Worm (Caenorhabditis elegans) whole organism, L4 larva: Measurements from ENCODE around the gene Y41D4B.6.

Experiments
- F10B5.3 ChIP-seq: sonication (generic microtip); optimal IDR thresholded peaks from 2 replicates; lab custom pipeline; 2016; ENCODE audit warnings: mild to moderate bottlenecking, missing genetic modification characterization, missing compliant biosample characterization
- F37D6.2 ChIP-seq: sonication (generic microtip); optimal IDR thresholded peaks from 2 replicates; lab custom pipeline; 2016; ENCODE audit warnings: mild to moderate bottlenecking, missing genetic modification characterization, missing compliant biosample characterization
- F49E8.2 ChIP-seq: sonication (generic microtip); optimal IDR thresholded peaks from 2 replicates; lab custom pipeline; 2016; ENCODE audit warnings: missing compliant biosample characterization, mild to moderate bottlenecking, missing genetic modification characterization, borderline replicate concordance
- R02D3.7 ChIP-seq: fragments of 150-350 bp; sonication (generic microtip); optimal IDR thresholded peaks from 3 replicates; lab custom pipeline; 2014; ENCODE audit warnings: missing biosample characterization, missing genetic modification characterization
- Y48G9A.11 ChIP-seq: fragments of 200-800 bp; sonication (Bioruptor generic); IDR thresholded peaks from 2 replicates; pipeline ENCODE4 v1.3.6; 2022; ENCODE audit warnings: missing genetic modification reagents, missing genetic modification characterization, missing compliant biosample characterization
- ZK337.2 ChIP-seq: fragments of 200-800 bp; sonication (Bioruptor generic); IDR thresholded peaks from 2 replicates; pipeline ENCODE4 v1.3.6; 2022; ENCODE audit warnings: missing genetic modification reagents, missing genetic modification characterization, missing compliant biosample characterization
- ama-1 ChIP-seq: fragments of 150-350 bp; optimal IDR thresholded peaks from 2 replicates; lab custom pipeline; 2014; ENCODE audit warnings: inconsistent platforms, mixed read lengths
- ceh-20 ChIP-seq: fragments of 200-800 bp; sonication (Bioruptor generic); IDR thresholded peaks from 2 replicates; pipeline ENCODE4 v1.3.6; 2022; ENCODE audit warnings: missing genetic modification reagents, missing genetic modification characterization, missing compliant biosample characterization
- ceh-44 ChIP-seq: fragments of 200-800 bp; sonication (Bioruptor generic); IDR thresholded peaks from 2 replicates; pipeline ENCODE4 v1.3.6; 2022; ENCODE audit warnings: missing genetic modification reagents, missing genetic modification characterization, missing compliant biosample characterization
- ceh-62 ChIP-seq: sonication (generic microtip); optimal IDR thresholded peaks from 2 replicates; lab custom pipeline; 2017; ENCODE audit warnings: missing biosample characterization, missing genetic modification characterization
- daf-16 ChIP-seq, 3 experiments: sonication (generic microtip); optimal IDR thresholded peaks; 2 replicates each; lab custom pipeline; 2016 to 2017; ENCODE audit warnings: missing genetic modification characterization in 3 of 3, missing genetic modification reagents in 3 of 3, mild to moderate bottlenecking in 2 of 3, missing compliant biosample characterization in 2 of 3, missing biosample characterization in 1 of 3, moderate library complexity in 1 of 3
- daf-19 ChIP-seq: fragments of 200-800 bp; sonication (Bioruptor generic); conservative IDR thresholded peaks from 2 replicates; pipeline ENCODE4 v1.3.6; 2022; ENCODE audit warnings: missing genetic modification characterization, missing compliant biosample characterization
- daf-8 ChIP-seq: fragments of 200-800 bp; sonication (Bioruptor generic); IDR thresholded peaks from 2 replicates; pipeline ENCODE4 v1.3.6; 2022; ENCODE audit warnings: missing genetic modification characterization, missing compliant biosample characterization
- dmd-8 ChIP-seq: fragments of 200-800 bp; sonication (Bioruptor generic); IDR thresholded peaks from 2 replicates; pipeline ENCODE4 v1.3.6; 2022; ENCODE audit warnings: missing genetic modification characterization, missing compliant biosample characterization
- gei-8 ChIP-seq: fragments of 200-800 bp; sonication (Bioruptor generic); optimal IDR thresholded peaks from 2 replicates; lab custom pipeline; 2018; ENCODE audit warnings: mild to moderate bottlenecking, missing genetic modification characterization, missing compliant biosample characterization
- hlh-11 ChIP-seq: fragments of 200-800 bp; sonication (Bioruptor generic); optimal IDR thresholded peaks from 2 replicates; lab custom pipeline; 2018; ENCODE audit warnings: mild to moderate bottlenecking, missing genetic modification characterization, missing compliant biosample characterization
- lin-1 ChIP-seq: fragments of 200-800 bp; sonication (Bioruptor generic); IDR thresholded peaks from 2 replicates; pipeline ENCODE4 v1.3.6; 2022; ENCODE audit warnings: missing genetic modification reagents, missing genetic modification characterization, missing compliant biosample characterization
- lsy-2 ChIP-seq, 2 experiments: fragments of 150-350 bp in 1 of 2; sonication (generic microtip) in 1 of 2; optimal IDR thresholded peaks; 2 replicates each; lab custom pipeline; 2014 to 2017; ENCODE audit warnings: missing biosample characterization in 2 of 2, missing genetic modification characterization in 2 of 2
- mdl-1 ChIP-seq, 2 experiments: fragments of 150-350 bp in 1 of 2; sonication (generic microtip) in 1 of 2; optimal IDR thresholded peaks; 2 replicates each; lab custom pipeline; 2014 to 2017; ENCODE audit warnings: missing biosample characterization in 2 of 2, missing genetic modification characterization in 2 of 2
- mdt-29 ChIP-seq: fragments of 200-800 bp; sonication (Bioruptor generic); IDR thresholded peaks from 2 replicates; pipeline ENCODE4 v1.3.6; 2022; ENCODE audit warnings: missing genetic modification reagents, missing genetic modification characterization, missing compliant biosample characterization
- mxl-2 ChIP-seq: fragments of 200-800 bp; sonication (Bioruptor generic); conservative IDR thresholded peaks from 2 replicates; pipeline ENCODE4 v1.3.6; 2022; ENCODE audit warnings: missing genetic modification reagents, missing genetic modification characterization, missing compliant biosample characterization
- nhr-111 ChIP-seq: fragments of 200-800 bp; sonication (Bioruptor generic); optimal IDR thresholded peaks from 2 replicates; lab custom pipeline; 2018; ENCODE audit warnings: mild to moderate bottlenecking, missing genetic modification characterization, missing compliant biosample characterization
- nhr-48 ChIP-seq: sonication (generic microtip); optimal IDR thresholded peaks from 2 replicates; lab custom pipeline; 2016; ENCODE audit warnings: mild to moderate bottlenecking, missing genetic modification characterization, missing compliant biosample characterization
- pha-4 ChIP-seq, 2 experiments: fragments of 150-350 bp in 1 of 2; fragments of 200-800 bp in 1 of 2; sonication (Bioruptor generic) in 1 of 2; IDR thresholded peaks in 1 of 2; optimal IDR thresholded peaks in 1 of 2; 2 replicates each; pipeline versions ENCODE4 v1.3.6 to Lab custom; 2014 to 2022; ENCODE audit warnings: missing genetic modification characterization in 2 of 2, missing genetic modification reagents in 2 of 2, missing biosample characterization in 1 of 2, missing compliant biosample characterization in 1 of 2
- php-3 ChIP-seq: fragments of 200-800 bp; sonication (Bioruptor generic); IDR thresholded peaks from 2 replicates; pipeline ENCODE4 v1.3.6; 2022; ENCODE audit warnings: missing genetic modification reagents, missing genetic modification characterization, missing compliant biosample characterization
- pqm-1 ChIP-seq: sonication (generic microtip); optimal IDR thresholded peaks from 2 replicates; lab custom pipeline; 2017; ENCODE audit warnings: missing biosample characterization, missing genetic modification characterization
- sdz-12 ChIP-seq: fragments of 200-800 bp; sonication (Bioruptor generic); optimal IDR thresholded peaks from 2 replicates; lab custom pipeline; 2018; ENCODE audit warnings: mild to moderate bottlenecking, missing genetic modification characterization, missing compliant biosample characterization
- set-16 ChIP-seq: fragments of 200-800 bp; sonication (Bioruptor generic); IDR thresholded peaks from 2 replicates; pipeline ENCODE4 v1.3.6; 2022; ENCODE audit warnings: missing genetic modification reagents, missing genetic modification characterization, missing compliant biosample characterization
- unc-130 ChIP-seq: sonication (generic microtip); optimal IDR thresholded peaks from 2 replicates; lab custom pipeline; 2016; ENCODE audit warnings: missing genetic modification reagents, missing genetic modification characterization, missing compliant biosample characterization
- unc-62 ChIP-seq, 3 experiments: fragments of 150-350 bp in 1 of 3; sonication (generic microtip); optimal IDR thresholded peaks in 2 of 3; peaks in 1 of 3; 1 replicate in 1 of 3; 2 replicates in 2 of 3; lab custom pipeline; 2014 to 2017; ENCODE audit warnings: missing biosample characterization in 3 of 3, missing genetic modification characterization in 3 of 3, missing genetic modification reagents in 3 of 3, missing genotype in 1 of 3
- vab-7 ChIP-seq: fragments of 200-800 bp; sonication (Bioruptor generic); IDR thresholded peaks from 2 replicates; pipeline ENCODE4 v1.3.6; 2022; ENCODE audit warnings: missing genetic modification reagents, missing genetic modification characterization, missing compliant biosample characterization
- zip-2 ChIP-seq: fragments of 150-350 bp; optimal IDR thresholded peaks from 2 replicates; lab custom pipeline; 2014; ENCODE audit warnings: missing biosample characterization, missing genetic modification characterization

The Y41D4B.6 gene

ce11 chrIV:1628281-1628680, 5.3 kb upstream of the Y41D4B.6 start (continued):
- TF ChIP-seq daf-19 (GFP tag; lab: Robert Waterston, UW) (no peak), ceh-62 (no peak)

ce11 chrIV:1628730-1629129, 4.8 kb upstream of the Y41D4B.6 start:
- TF ChIP-seq daf-19 (GFP tag; lab: Robert Waterston, UW) (no peak), Y48G9A.11 (GFP tag; lab: Robert Waterston, UW) (0 out of 2 replicates have a peak, but pooled peaks have one; percentile 16), dmd-8 (GFP tag; lab: Robert Waterston, UW) (no peak), unc-62 (GFP tag; optimal IDR thresholded peaks at IDR 0.05 in 1 of 2; lab: Kevin White, UChicago) (no peak), unc-62 (tag; optimal IDR thresholded peaks at IDR 0.05; lab: Kevin White, UChicago) (no peak), R02D3.7 (no peak), set-16 (GFP tag; lab: Robert Waterston, UW) (peak; percentile 61), mdt-29 (GFP tag; lab: Robert Waterston, UW) (no peak)

DNA sequence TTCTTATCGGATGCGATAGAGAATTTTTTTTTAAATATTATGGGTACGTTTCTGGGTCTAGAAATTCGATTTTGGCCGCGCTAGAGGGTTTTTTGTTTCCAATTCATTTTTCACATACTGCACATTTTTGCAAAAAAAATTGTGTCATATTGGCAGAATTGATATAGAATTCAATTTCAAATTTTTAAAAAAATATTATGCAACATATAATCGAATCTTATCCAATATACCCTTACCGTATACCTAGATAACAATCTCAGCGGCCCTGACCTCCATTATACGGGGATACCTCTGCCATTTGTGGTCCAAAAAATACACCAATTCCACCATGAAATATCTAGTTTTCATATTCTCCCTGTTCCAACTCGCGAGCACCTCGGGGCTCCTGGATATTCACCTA, 1.9 kb upstream of the Y41D4B.6 start, which contains the start of gene cpg-24:
Gene cpg-24, plus strand, starts transcription at position 301 of the 400 bp plus-strand sequence.
- TF ChIP-seq ZK337.2 (GFP tag; lab: Robert Waterston, UW), result no peak
- no peak for TF ChIP-seq lin-1 (GFP tag; lab: Robert Waterston, UW)
- no peak for TF ChIP-seq mxl-2 (GFP tag; lab: Robert Waterston, UW)
- TF ChIP-seq lsy-2 (tag; optimal IDR thresholded peaks at IDR 0.05; lab: Kevin White, UChicago), result no peak
- no peak for TF ChIP-seq zip-2 (tag; lab: Kevin White, UChicago)
- no peak for TF ChIP-seq ceh-20 (GFP tag; lab: Robert Waterston, UW)
- TF ChIP-seq F37D6.2 (tag; lab: Kevin White, UChicago), result no peak
- TF ChIP-seq hlh-11 (tag; lab: Kevin White, UChicago), result no peak
- TF ChIP-seq F49E8.2, result no peak
- no peak for TF ChIP-seq daf-8
- TF ChIP-seq nhr-48 (tag; lab: Kevin White, UChicago), result no peak
- TF ChIP-seq ceh-44 (GFP tag; lab: Robert Waterston, UW), result no peak
- TF ChIP-seq R02D3.7, result no peak
- TF ChIP-seq, all 104 proteins: peak for 0

DNA sequence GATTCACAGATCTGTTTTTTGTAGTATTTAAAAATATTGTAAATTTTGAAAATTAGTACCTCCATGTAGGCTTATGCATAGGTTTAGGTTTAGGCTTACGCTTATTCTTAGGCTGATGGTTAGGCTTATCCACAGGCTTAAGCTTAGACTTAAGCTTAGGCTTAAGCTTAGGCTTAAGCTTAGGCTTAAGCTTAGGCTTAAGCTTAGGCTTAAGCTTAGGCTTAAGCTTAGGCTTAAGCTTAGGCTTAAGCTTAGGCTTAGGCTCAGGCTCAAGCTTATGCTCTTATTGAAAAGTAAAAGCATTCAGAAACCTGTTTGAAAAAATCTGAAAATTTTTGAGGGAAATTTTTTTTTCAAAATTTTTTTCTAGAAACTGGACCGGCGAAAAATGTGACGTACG, 952 bp upstream of the Y41D4B.6 start:
- TF ChIP-seq php-3 (GFP tag; lab: Robert Waterston, UW) (no peak), pqm-1 (tag; lab: Kevin White, UChicago) (no peak), F10B5.3 (tag; lab: Kevin White, UChicago) (no peak), sdz-12 (GFP tag; lab: Kevin White, UChicago) (no peak)

ce11 chrIV:1637333-1637732, 3.8 kb downstream of the Y41D4B.6 start:
- no peak for TF ChIP-seq nhr-111 (GFP tag; lab: Kevin White, UChicago)
- TF ChIP-seq pha-4 (GFP tag; IDR thresholded peaks at IDR 0.05; lab: Robert Waterston, UW), result peak; percentile 16; the same call in 1 of the 2 replicates
- no peak for TF ChIP-seq pha-4 (tag; optimal IDR thresholded peaks at IDR 0.05; lab: Kevin White, UChicago)
- TF ChIP-seq ama-1 (lab: Kevin White, UChicago), result peak; percentile 13
- no peak for TF ChIP-seq unc-130 (GFP tag; lab: Kevin White, UChicago)
- TF ChIP-seq mdl-1 (tag; optimal IDR thresholded peaks at IDR 0.05; lab: Kevin White, UChicago), result no peak
- no peak for TF ChIP-seq daf-16 (GFP tag; optimal IDR thresholded peaks at IDR 0.05; lab: Kevin White, UChicago)
- TF ChIP-seq daf-16 (tag; optimal IDR thresholded peaks at IDR 0.05; lab: Kevin White, UChicago), result peak; percentile 4
- peak in 1 of 2 experiments; percentile 36 for TF ChIP-seq unc-62 (GFP tag; optimal IDR thresholded peaks at IDR 0.05 in 1 of 2; lab: Kevin White, UChicago)
- no peak for TF ChIP-seq unc-62 (tag; optimal IDR thresholded peaks at IDR 0.05; lab: Kevin White, UChicago)
- no peak for TF ChIP-seq gei-8
- TF ChIP-seq vab-7 (GFP tag; lab: Robert Waterston, UW), result peak; percentile 17; the same call in 1 of the 2 replicates
